Worm (Caenorhabditis elegans) whole organism, L4 larva: Measurements from ENCODE around the gene F21A3.3.

Experiments used
- D1046.2 ChIP-seq: fragments of 200-800 bp; sonication (Bioruptor generic); IDR thresholded peaks from 2 replicates; pipeline ENCODE4 v1.3.6; 2022; ENCODE audit warnings: missing genetic modification characterization, missing compliant biosample characterization
- F44E2.7 ChIP-seq: fragments of 200-800 bp; sonication (Bioruptor generic); IDR thresholded peaks from 2 replicates; pipeline ENCODE4 v2.1.2; 2022; ENCODE audit warnings: missing genetic modification characterization, missing compliant biosample characterization
- R02D3.7 ChIP-seq: fragments of 150-350 bp; sonication (generic microtip); optimal IDR thresholded peaks from 3 replicates; lab custom pipeline; 2014; ENCODE audit warnings: missing biosample characterization, missing genetic modification characterization
- Y105C5A.15 ChIP-seq: fragments of 200-800 bp; sonication (Bioruptor generic); IDR thresholded peaks from 2 replicates; pipeline ENCODE4 v1.3.6; 2022; ENCODE audit warnings: missing genetic modification characterization, missing compliant biosample characterization
- Y48G9A.11 ChIP-seq: fragments of 200-800 bp; sonication (Bioruptor generic); IDR thresholded peaks from 2 replicates; pipeline ENCODE4 v1.3.6; 2022; ENCODE audit warnings: missing genetic modification reagents, missing genetic modification characterization, missing compliant biosample characterization
- Y5F2A.4 ChIP-seq: fragments of 200-800 bp; sonication (Bioruptor generic); optimal IDR thresholded peaks from 2 replicates; lab custom pipeline; 2018; ENCODE audit warnings: mild to moderate bottlenecking, missing genetic modification characterization, missing compliant biosample characterization
- ZK546.5 ChIP-seq, 2 experiments: sonication (generic microtip); optimal IDR thresholded peaks; 2 replicates each; lab custom pipeline; 2017; ENCODE audit warnings: missing biosample characterization in 2 of 2, missing genetic modification characterization in 2 of 2
- aly-2 ChIP-seq: sonication (generic microtip); optimal IDR thresholded peaks from 2 replicates; lab custom pipeline; 2018; ENCODE audit warnings: missing biosample characterization, missing genetic modification characterization
- ceh-62 ChIP-seq: sonication (generic microtip); optimal IDR thresholded peaks from 2 replicates; lab custom pipeline; 2017; ENCODE audit warnings: missing biosample characterization, missing genetic modification characterization
- daf-12 ChIP-seq: fragments of 150-350 bp; optimal IDR thresholded peaks from 2 replicates; lab custom pipeline; 2014; ENCODE audit warnings: missing biosample characterization, missing genetic modification reagents, missing genetic modification characterization
- daf-16 ChIP-seq, 3 experiments: sonication (generic microtip); optimal IDR thresholded peaks; 2 replicates each; lab custom pipeline; 2016 to 2017; ENCODE audit warnings: missing genetic modification characterization in 3 of 3, missing genetic modification reagents in 3 of 3, mild to moderate bottlenecking in 2 of 3, missing compliant biosample characterization in 2 of 3, missing biosample characterization in 1 of 3, moderate library complexity in 1 of 3
- daf-8 ChIP-seq: fragments of 200-800 bp; sonication (Bioruptor generic); IDR thresholded peaks from 2 replicates; pipeline ENCODE4 v1.3.6; 2022; ENCODE audit warnings: missing genetic modification characterization, missing compliant biosample characterization
- dmd-6 ChIP-seq: fragments of 200-800 bp; sonication (Bioruptor generic); IDR thresholded peaks from 2 replicates; pipeline ENCODE4 v1.3.6; 2022; ENCODE audit warnings: missing genetic modification reagents, missing genetic modification characterization, missing compliant biosample characterization
- dmd-9 ChIP-seq: fragments of 200-800 bp; sonication (Bioruptor generic); IDR thresholded peaks from 2 replicates; pipeline ENCODE4 v1.3.6; 2022; ENCODE audit warnings: missing genetic modification reagents, missing genetic modification characterization, missing compliant biosample characterization
- dve-1 ChIP-seq: sonication (generic microtip); optimal IDR thresholded peaks from 2 replicates; lab custom pipeline; 2017; ENCODE audit warnings: antibody characterized with exemption, mild to moderate bottlenecking, missing genetic modification characterization, missing compliant biosample characterization; ENCODE audit not compliant: insufficient read depth
- egl-27 ChIP-seq: sonication (generic microtip); optimal IDR thresholded peaks from 3 replicates; lab custom pipeline; 2017; ENCODE audit warnings: missing biosample characterization, missing genetic modification reagents, missing genetic modification characterization
- fkh-10 ChIP-seq: fragments of 150-350 bp; optimal IDR thresholded peaks from 2 replicates; lab custom pipeline; 2014; ENCODE audit warnings: missing biosample characterization, missing genetic modification reagents, missing genetic modification characterization
- fos-1 ChIP-seq: fragments of 150-350 bp; optimal IDR thresholded peaks from 2 replicates; lab custom pipeline; 2014; ENCODE audit warnings: missing biosample characterization, missing genetic modification characterization
- gei-8 ChIP-seq: fragments of 200-800 bp; sonication (Bioruptor generic); optimal IDR thresholded peaks from 2 replicates; lab custom pipeline; 2018; ENCODE audit warnings: mild to moderate bottlenecking, missing genetic modification characterization, missing compliant biosample characterization
- hif-1 ChIP-seq, 2 experiments: sonication (generic microtip); optimal IDR thresholded peaks; 2 replicates each; lab custom pipeline; 2016 to 2017; ENCODE audit warnings: missing compliant biosample characterization in 2 of 2, missing genetic modification characterization in 2 of 2, missing genetic modification reagents in 2 of 2, missing genotype in 2 of 2, mild to moderate bottlenecking in 1 of 2
- hlh-30 ChIP-seq: sonication (generic microtip); optimal IDR thresholded peaks from 2 replicates; lab custom pipeline; 2017; ENCODE audit warnings: antibody characterized with exemption, mild to moderate bottlenecking, missing genetic modification characterization, missing compliant biosample characterization; ENCODE audit not compliant: insufficient read depth
- lim-7 ChIP-seq: fragments of 200-800 bp; sonication (Bioruptor generic); IDR thresholded peaks from 2 replicates; pipeline ENCODE4 v1.3.6; 2022; ENCODE audit warnings: missing genetic modification characterization, missing compliant biosample characterization
- lin-1 ChIP-seq: fragments of 200-800 bp; sonication (Bioruptor generic); IDR thresholded peaks from 2 replicates; pipeline ENCODE4 v1.3.6; 2022; ENCODE audit warnings: missing genetic modification reagents, missing genetic modification characterization, missing compliant biosample characterization
- lin-29 ChIP-seq: fragments of 200-800 bp; sonication (Bioruptor generic); IDR thresholded peaks from 2 replicates; pipeline ENCODE4 v1.3.6; 2022; ENCODE audit warnings: missing genetic modification reagents, missing genetic modification characterization, missing compliant biosample characterization
- lin-38 ChIP-seq: fragments of 200-800 bp; sonication (Bioruptor generic); IDR thresholded peaks from 2 replicates; pipeline ENCODE4 v1.3.6; 2022; ENCODE audit warnings: missing genetic modification reagents, missing genetic modification characterization, missing compliant biosample characterization
- lir-3 ChIP-seq: sonication (generic microtip); optimal IDR thresholded peaks from 2 replicates; lab custom pipeline; 2016; ENCODE audit warnings: mild to moderate bottlenecking, missing genetic modification characterization, missing compliant biosample characterization
- madf-9 ChIP-seq: fragments of 200-800 bp; sonication (Bioruptor generic); conservative IDR thresholded peaks from 2 replicates; pipeline ENCODE4 v1.3.6; 2022; ENCODE audit warnings: missing genetic modification reagents, missing genetic modification characterization, missing compliant biosample characterization
- mxl-3 ChIP-seq: fragments of 200-800 bp; sonication (Bioruptor generic); optimal IDR thresholded peaks from 2 replicates; lab custom pipeline; 2018; ENCODE audit warnings: mild to moderate bottlenecking, missing genetic modification characterization, missing compliant biosample characterization
- nhr-11 ChIP-seq: fragments of 150-350 bp; optimal IDR thresholded peaks from 2 replicates; lab custom pipeline; 2014; ENCODE audit warnings: missing biosample characterization, missing genetic modification characterization
- nhr-111 ChIP-seq: fragments of 200-800 bp; sonication (Bioruptor generic); optimal IDR thresholded peaks from 2 replicates; lab custom pipeline; 2018; ENCODE audit warnings: mild to moderate bottlenecking, missing genetic modification characterization, missing compliant biosample characterization
- nhr-25 ChIP-seq: sonication (generic microtip); optimal IDR thresholded peaks from 2 replicates; lab custom pipeline; 2017; ENCODE audit warnings: missing genetic modification characterization, mild to moderate bottlenecking, missing compliant biosample characterization, antibody characterized with exemption, moderate library complexity, borderline replicate concordance; ENCODE audit not compliant: insufficient read depth
- nhr-28 ChIP-seq: fragments of 150-350 bp; optimal IDR thresholded peaks from 2 replicates; lab custom pipeline; 2014; ENCODE audit warnings: missing biosample characterization, missing genetic modification characterization
- nhr-42 ChIP-seq: fragments of 200-800 bp; sonication (Bioruptor generic); IDR thresholded peaks from 2 replicates; pipeline ENCODE4 v1.3.6; 2022; ENCODE audit warnings: missing genetic modification characterization, missing compliant biosample characterization
- nhr-48 ChIP-seq: sonication (generic microtip); optimal IDR thresholded peaks from 2 replicates; lab custom pipeline; 2016; ENCODE audit warnings: mild to moderate bottlenecking, missing genetic modification characterization, missing compliant biosample characterization
- nhr-6 ChIP-seq: fragments of 150-350 bp; optimal IDR thresholded peaks from 2 replicates; lab custom pipeline; 2014; ENCODE audit warnings: missing biosample characterization, missing genetic modification characterization
- php-3 ChIP-seq: fragments of 200-800 bp; sonication (Bioruptor generic); IDR thresholded peaks from 2 replicates; pipeline ENCODE4 v1.3.6; 2022; ENCODE audit warnings: missing genetic modification reagents, missing genetic modification characterization, missing compliant biosample characterization
- pqm-1 ChIP-seq: sonication (generic microtip); optimal IDR thresholded peaks from 2 replicates; lab custom pipeline; 2017; ENCODE audit warnings: missing biosample characterization, missing genetic modification characterization
- sdz-12 ChIP-seq: fragments of 200-800 bp; sonication (Bioruptor generic); optimal IDR thresholded peaks from 2 replicates; lab custom pipeline; 2018; ENCODE audit warnings: mild to moderate bottlenecking, missing genetic modification characterization, missing compliant biosample characterization
- spr-1 ChIP-seq: sonication (generic microtip); optimal IDR thresholded peaks from 2 replicates; lab custom pipeline; 2016; ENCODE audit warnings: mild to moderate bottlenecking, missing genetic modification characterization, missing compliant biosample characterization
- tag-97 ChIP-seq: fragments of 200-800 bp; sonication (Bioruptor generic); IDR thresholded peaks from 2 replicates; pipeline ENCODE4 v1.3.6; 2022; ENCODE audit warnings: missing genetic modification characterization, missing compliant biosample characterization
- unc-39 ChIP-seq: sonication (generic microtip); optimal IDR thresholded peaks from 2 replicates; lab custom pipeline; 2017; ENCODE audit warnings: missing biosample characterization, missing genetic modification characterization
- unc-62 ChIP-seq, 3 experiments: fragments of 150-350 bp in 1 of 3; sonication (generic microtip); optimal IDR thresholded peaks in 2 of 3; peaks in 1 of 3; 1 replicate in 1 of 3; 2 replicates in 2 of 3; lab custom pipeline; 2014 to 2017; ENCODE audit warnings: missing biosample characterization in 3 of 3, missing genetic modification characterization in 3 of 3, missing genetic modification reagents in 3 of 3, missing genotype in 1 of 3
- vab-7 ChIP-seq: fragments of 200-800 bp; sonication (Bioruptor generic); IDR thresholded peaks from 2 replicates; pipeline ENCODE4 v1.3.6; 2022; ENCODE audit warnings: missing genetic modification reagents, missing genetic modification characterization, missing compliant biosample characterization
- zfp-2 ChIP-seq: sonication (generic microtip); optimal IDR thresholded peaks from 2 replicates; lab custom pipeline; 2016; ENCODE audit warnings: mild to moderate bottlenecking, missing genetic modification characterization, missing compliant biosample characterization
- zip-11 ChIP-seq: fragments of 200-800 bp; sonication (Bioruptor generic); IDR thresholded peaks from 2 replicates; pipeline ENCODE4 v1.3.6; 2022; ENCODE audit warnings: missing genetic modification characterization, missing compliant biosample characterization

The F21A3.3 gene

DNA sequence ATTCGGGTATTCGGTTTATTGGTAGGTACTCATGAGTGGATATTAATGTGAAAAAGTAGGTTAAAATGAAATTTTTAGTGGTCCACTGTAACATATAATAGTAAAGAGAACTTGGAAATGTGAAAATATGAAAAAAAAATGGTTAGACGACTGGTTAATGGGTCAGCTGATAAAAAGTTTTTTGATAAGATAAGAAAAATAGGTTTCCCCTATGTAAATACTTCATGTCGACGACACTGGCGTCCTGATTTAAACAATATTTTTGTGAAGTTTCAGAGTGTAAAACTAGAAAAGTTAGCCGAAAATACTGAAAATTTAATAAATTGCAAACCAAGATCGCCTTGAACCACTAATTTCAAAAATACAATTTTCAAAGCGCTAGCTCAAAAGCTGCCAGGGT lies 15.6 kb downstream of the F21A3.3 start, which contains the start of gene F21A3.11:
TSS of gene F21A3.11 (minus strand) at position 117 of the 400 bp plus-strand sequence.
- TF ChIP-seq lin-38 (GFP tag; lab: Robert Waterston, UW) (no peak), nhr-6 (no peak), nhr-42 (GFP tag; lab: Robert Waterston, UW) (no peak), lir-3 (tag; lab: Kevin White, UChicago) (no peak), nhr-28 (no peak), dmd-6 (GFP tag; lab: Robert Waterston, UW) (peak; percentile 38; the same call in 1 of the 2 replicates), aly-2 (tag; lab: Kevin White, UChicago) (no peak), daf-16 (GFP tag; optimal IDR thresholded peaks at IDR 0.05; lab: Kevin White, UChicago) (no peak), daf-16 (tag; optimal IDR thresholded peaks at IDR 0.05; lab: Kevin White, UChicago) (peak; percentile 78), lin-1 (GFP tag; lab: Robert Waterston, UW) (no peak), mxl-3 (GFP tag; lab: Kevin White, UChicago) (no peak), F44E2.7 (no peak), spr-1 (tag; lab: Kevin White, UChicago) (no peak), php-3 (GFP tag; lab: Robert Waterston, UW) (no peak), madf-9 (no peak), hlh-30 (peak; percentile 14), nhr-11 (tag; lab: Kevin White, UChicago) (no peak), R02D3.7 (no peak), gei-8 (no peak), dve-1 (tag; lab: Kevin White, UChicago) (peak; percentile 45), lim-7 (GFP tag; lab: Robert Waterston, UW) (no peak), unc-39 (tag; lab: Kevin White, UChicago) (no peak), vab-7 (GFP tag; lab: Robert Waterston, UW) (no peak), Y48G9A.11 (GFP tag; lab: Robert Waterston, UW) (no peak), ZK546.5 (tag; optimal IDR thresholded peaks at IDR 0.05; lab: Kevin White, UChicago) (no peak), fos-1 (no peak), egl-27 (tag; lab: Kevin White, UChicago) (no peak), fkh-10 (GFP tag; lab: Kevin White, UChicago) (no peak), nhr-25 (tag; lab: Kevin White, UChicago) (no peak), tag-97 (GFP tag; lab: Robert Waterston, UW) (no peak), sdz-12 (no peak), dmd-9 (GFP tag; lab: Robert Waterston, UW) (no peak), pqm-1 (tag; lab: Kevin White, UChicago) (peak; percentile 40)

DNA sequence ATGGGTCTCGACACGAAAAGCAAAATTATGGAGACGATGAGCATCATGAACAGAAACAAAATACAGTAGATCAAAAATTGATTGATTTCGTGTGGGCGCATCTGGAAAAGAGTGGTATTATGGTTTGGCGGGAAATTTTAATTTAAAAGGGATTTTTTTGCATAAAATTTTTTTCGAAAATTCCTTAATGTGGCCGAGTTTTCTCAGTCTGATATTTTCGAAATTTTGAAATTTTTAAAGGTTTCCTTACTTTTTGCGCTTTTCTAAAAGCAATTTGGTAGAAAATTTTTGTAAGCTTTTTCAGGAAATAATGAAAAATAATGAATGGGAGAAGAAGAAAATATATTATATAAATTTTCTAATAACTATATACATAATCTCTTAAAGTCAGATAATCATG lies 16.4 kb downstream of the F21A3.3 start, which contains the start of gene F21A3.2:
TSS of gene F21A3.2 (minus strand) at position 101 of the 400 bp plus-strand sequence.
- TF ChIP-seq unc-62 (GFP tag; optimal IDR thresholded peaks at IDR 0.05 in 1 of 2; lab: Kevin White, UChicago), result peak in 1 of 2 experiments; percentile 26
- no peak for TF ChIP-seq unc-62 (tag; optimal IDR thresholded peaks at IDR 0.05; lab: Kevin White, UChicago)
- TF ChIP-seq unc-39 (tag; lab: Kevin White, UChicago), result no peak
- TF ChIP-seq, all 104 proteins: peak for 1

DNA sequence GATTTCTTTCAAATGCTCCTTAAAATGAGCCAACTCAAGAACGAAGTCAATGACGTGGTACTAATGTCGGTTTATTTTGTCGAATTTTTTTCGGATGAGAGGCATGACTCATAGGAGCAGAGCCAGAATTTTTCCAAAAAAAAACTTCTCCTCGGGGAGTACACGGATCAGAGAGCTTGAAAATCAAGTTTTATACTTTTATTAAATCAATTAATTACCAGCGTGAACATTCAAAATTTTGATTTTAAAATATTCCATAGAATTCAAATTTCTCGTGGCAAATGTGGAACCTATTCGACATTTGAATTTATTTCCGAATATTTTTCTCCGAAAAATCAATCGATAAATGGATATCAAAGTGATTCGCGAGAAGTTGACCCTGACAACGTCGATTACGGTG lies 18.8 kb downstream of the F21A3.3 start, which contains the start of gene F21A3.4:
TSS of gene F21A3.4 (plus strand) at position 301 of the 400 bp plus-strand sequence.
- no peak for TF ChIP-seq nhr-111 (GFP tag; lab: Kevin White, UChicago)
- TF ChIP-seq lin-29, result no peak
- no peak for TF ChIP-seq Y105C5A.15 (GFP tag; lab: Robert Waterston, UW)
- no peak for TF ChIP-seq daf-12 (tag; lab: Kevin White, UChicago)
- TF ChIP-seq D1046.2 (GFP tag; lab: Robert Waterston, UW), result no peak
- TF ChIP-seq daf-16 (GFP tag; optimal IDR thresholded peaks at IDR 0.05; lab: Kevin White, UChicago), result no peak
- TF ChIP-seq daf-16 (tag; optimal IDR thresholded peaks at IDR 0.05; lab: Kevin White, UChicago), result no peak
- no peak for TF ChIP-seq ceh-62 (tag; lab: Kevin White, UChicago)
- no peak for TF ChIP-seq daf-8 (GFP tag; lab: Robert Waterston, UW)
- no peak for TF ChIP-seq Y5F2A.4 (GFP tag; lab: Kevin White, UChicago)
- no peak for TF ChIP-seq hif-1 (tag; optimal IDR thresholded peaks at IDR 0.05; lab: Kevin White, UChicago)
- no peak for TF ChIP-seq aly-2 (tag; lab: Kevin White, UChicago)
- TF ChIP-seq zip-11 (GFP tag; lab: Robert Waterston, UW), result no peak
- no peak for TF ChIP-seq zfp-2
- TF ChIP-seq nhr-42 (GFP tag; lab: Robert Waterston, UW), result no peak
- no peak for TF ChIP-seq nhr-48 (tag; lab: Kevin White, UChicago)
